Worm (Caenorhabditis elegans) whole organism, L4 larva: Measurements from ENCODE around the gene F36F12.7.

Experiments used
- F10B5.3 ChIP-seq: sonication (generic microtip); optimal IDR thresholded peaks from 2 replicates; lab custom pipeline; 2016; ENCODE audit warnings: mild to moderate bottlenecking, missing genetic modification characterization, missing compliant biosample characterization
- F37D6.2 ChIP-seq: sonication (generic microtip); optimal IDR thresholded peaks from 2 replicates; lab custom pipeline; 2016; ENCODE audit warnings: mild to moderate bottlenecking, missing genetic modification characterization, missing compliant biosample characterization
- F44E2.7 ChIP-seq: fragments of 200-800 bp; sonication (Bioruptor generic); IDR thresholded peaks from 2 replicates; pipeline ENCODE4 v2.1.2; 2022; ENCODE audit warnings: missing genetic modification characterization, missing compliant biosample characterization
- F49E8.2 ChIP-seq: sonication (generic microtip); optimal IDR thresholded peaks from 2 replicates; lab custom pipeline; 2016; ENCODE audit warnings: missing compliant biosample characterization, mild to moderate bottlenecking, missing genetic modification characterization, borderline replicate concordance
- R02D3.7 ChIP-seq: fragments of 150-350 bp; sonication (generic microtip); optimal IDR thresholded peaks from 3 replicates; lab custom pipeline; 2014; ENCODE audit warnings: missing biosample characterization, missing genetic modification characterization
- T26A8.4 ChIP-seq: fragments of 200-800 bp; sonication (Bioruptor generic); IDR thresholded peaks from 2 replicates; pipeline ENCODE4 v1.3.6; 2022; ENCODE audit warnings: missing genetic modification characterization, missing compliant biosample characterization
- Y48G9A.11 ChIP-seq: fragments of 200-800 bp; sonication (Bioruptor generic); IDR thresholded peaks from 2 replicates; pipeline ENCODE4 v1.3.6; 2022; ENCODE audit warnings: missing genetic modification reagents, missing genetic modification characterization, missing compliant biosample characterization
- Y5F2A.4 ChIP-seq: fragments of 200-800 bp; sonication (Bioruptor generic); optimal IDR thresholded peaks from 2 replicates; lab custom pipeline; 2018; ENCODE audit warnings: mild to moderate bottlenecking, missing genetic modification characterization, missing compliant biosample characterization
- ZK337.2 ChIP-seq: fragments of 200-800 bp; sonication (Bioruptor generic); IDR thresholded peaks from 2 replicates; pipeline ENCODE4 v1.3.6; 2022; ENCODE audit warnings: missing genetic modification reagents, missing genetic modification characterization, missing compliant biosample characterization
- aha-1 ChIP-seq: fragments of 150-350 bp; peaks from one replicate; lab custom pipeline; 2014; ENCODE audit warnings: missing biosample characterization, missing genetic modification characterization
- aly-2 ChIP-seq: sonication (generic microtip); optimal IDR thresholded peaks from 2 replicates; lab custom pipeline; 2018; ENCODE audit warnings: missing biosample characterization, missing genetic modification characterization
- ama-1 ChIP-seq: fragments of 150-350 bp; optimal IDR thresholded peaks from 2 replicates; lab custom pipeline; 2014; ENCODE audit warnings: inconsistent platforms, mixed read lengths
- attf-4 ChIP-seq: sonication (generic microtip); optimal IDR thresholded peaks from 3 replicates; lab custom pipeline; 2017; ENCODE audit warnings: missing biosample characterization, missing genetic modification characterization
- ceh-28 ChIP-seq: fragments of 150-350 bp; optimal IDR thresholded peaks from 2 replicates; lab custom pipeline; 2014; ENCODE audit warnings: missing biosample characterization, missing genetic modification reagents, missing genetic modification characterization
- ces-1 ChIP-seq: fragments of 150-350 bp; sonication (generic microtip); optimal IDR thresholded peaks from 4 replicates; lab custom pipeline; 2014; ENCODE audit warnings: missing biosample characterization, missing genetic modification reagents, missing genetic modification characterization
- cey-2 ChIP-seq: sonication (generic microtip); optimal IDR thresholded peaks from 3 replicates; lab custom pipeline; 2017; ENCODE audit warnings: missing genetic modification characterization, mild to moderate bottlenecking, missing compliant biosample characterization, antibody characterized with exemption, borderline replicate concordance; ENCODE audit not compliant: insufficient read depth
- ctbp-1 ChIP-seq: fragments of 200-800 bp; sonication (Bioruptor generic); IDR thresholded peaks from 2 replicates; pipeline ENCODE4 v1.3.6; 2022; ENCODE audit warnings: missing genetic modification reagents, missing genetic modification characterization, missing compliant biosample characterization
- daf-12 ChIP-seq: fragments of 150-350 bp; optimal IDR thresholded peaks from 2 replicates; lab custom pipeline; 2014; ENCODE audit warnings: missing biosample characterization, missing genetic modification reagents, missing genetic modification characterization
- daf-16 ChIP-seq, 3 experiments: sonication (generic microtip); optimal IDR thresholded peaks; 2 replicates each; lab custom pipeline; 2016 to 2017; ENCODE audit warnings: missing genetic modification characterization in 3 of 3, missing genetic modification reagents in 3 of 3, mild to moderate bottlenecking in 2 of 3, missing compliant biosample characterization in 2 of 3, missing biosample characterization in 1 of 3, moderate library complexity in 1 of 3
- dmd-6 ChIP-seq: fragments of 200-800 bp; sonication (Bioruptor generic); IDR thresholded peaks from 2 replicates; pipeline ENCODE4 v1.3.6; 2022; ENCODE audit warnings: missing genetic modification reagents, missing genetic modification characterization, missing compliant biosample characterization
- dmd-9 ChIP-seq: fragments of 200-800 bp; sonication (Bioruptor generic); IDR thresholded peaks from 2 replicates; pipeline ENCODE4 v1.3.6; 2022; ENCODE audit warnings: missing genetic modification reagents, missing genetic modification characterization, missing compliant biosample characterization
- gei-8 ChIP-seq: fragments of 200-800 bp; sonication (Bioruptor generic); optimal IDR thresholded peaks from 2 replicates; lab custom pipeline; 2018; ENCODE audit warnings: mild to moderate bottlenecking, missing genetic modification characterization, missing compliant biosample characterization
- hif-1 ChIP-seq, 2 experiments: sonication (generic microtip); optimal IDR thresholded peaks; 2 replicates each; lab custom pipeline; 2016 to 2017; ENCODE audit warnings: missing compliant biosample characterization in 2 of 2, missing genetic modification characterization in 2 of 2, missing genetic modification reagents in 2 of 2, missing genotype in 2 of 2, mild to moderate bottlenecking in 1 of 2
- lim-7 ChIP-seq: fragments of 200-800 bp; sonication (Bioruptor generic); IDR thresholded peaks from 2 replicates; pipeline ENCODE4 v1.3.6; 2022; ENCODE audit warnings: missing genetic modification characterization, missing compliant biosample characterization
- lin-13 ChIP-seq: fragments of 150-350 bp; optimal IDR thresholded peaks from 2 replicates; lab custom pipeline; 2014; ENCODE audit warnings: missing biosample characterization, missing genetic modification reagents, missing genetic modification characterization
- lin-29 ChIP-seq: fragments of 200-800 bp; sonication (Bioruptor generic); IDR thresholded peaks from 2 replicates; pipeline ENCODE4 v1.3.6; 2022; ENCODE audit warnings: missing genetic modification reagents, missing genetic modification characterization, missing compliant biosample characterization
- lsy-2 ChIP-seq, 2 experiments: fragments of 150-350 bp in 1 of 2; sonication (generic microtip) in 1 of 2; optimal IDR thresholded peaks; 2 replicates each; lab custom pipeline; 2014 to 2017; ENCODE audit warnings: missing biosample characterization in 2 of 2, missing genetic modification characterization in 2 of 2
- madf-5 ChIP-seq, 2 experiments: fragments of 200-800 bp; sonication (Bioruptor generic); IDR thresholded peaks; 2 replicates each; pipeline ENCODE4 v1.3.6; 2022; ENCODE audit warnings: missing compliant biosample characterization in 2 of 2, missing genetic modification characterization in 2 of 2
- mdl-1 ChIP-seq, 2 experiments: fragments of 150-350 bp in 1 of 2; sonication (generic microtip) in 1 of 2; optimal IDR thresholded peaks; 2 replicates each; lab custom pipeline; 2014 to 2017; ENCODE audit warnings: missing biosample characterization in 2 of 2, missing genetic modification characterization in 2 of 2
- mdt-29 ChIP-seq: fragments of 200-800 bp; sonication (Bioruptor generic); IDR thresholded peaks from 2 replicates; pipeline ENCODE4 v1.3.6; 2022; ENCODE audit warnings: missing genetic modification reagents, missing genetic modification characterization, missing compliant biosample characterization
- mes-2 ChIP-seq: sonication (generic microtip); optimal IDR thresholded peaks from 2 replicates; lab custom pipeline; 2016; ENCODE audit warnings: missing genotype, mild to moderate bottlenecking, missing genetic modification characterization, missing compliant biosample characterization; ENCODE audit not compliant: poor library complexity, severe bottlenecking
- mxl-3 ChIP-seq: fragments of 200-800 bp; sonication (Bioruptor generic); optimal IDR thresholded peaks from 2 replicates; lab custom pipeline; 2018; ENCODE audit warnings: mild to moderate bottlenecking, missing genetic modification characterization, missing compliant biosample characterization
- nhr-10 ChIP-seq: fragments of 150-350 bp; optimal IDR thresholded peaks from 2 replicates; lab custom pipeline; 2014; ENCODE audit warnings: missing biosample characterization, missing genetic modification characterization
- nhr-11 ChIP-seq: fragments of 150-350 bp; optimal IDR thresholded peaks from 2 replicates; lab custom pipeline; 2014; ENCODE audit warnings: missing biosample characterization, missing genetic modification characterization
- nhr-28 ChIP-seq: fragments of 150-350 bp; optimal IDR thresholded peaks from 2 replicates; lab custom pipeline; 2014; ENCODE audit warnings: missing biosample characterization, missing genetic modification characterization
- nhr-41 ChIP-seq: fragments of 200-800 bp; sonication (Bioruptor generic); IDR thresholded peaks from 2 replicates; pipeline ENCODE4 v1.3.6; 2022; ENCODE audit warnings: missing genetic modification reagents, missing genetic modification characterization, missing compliant biosample characterization
- nhr-42 ChIP-seq: fragments of 200-800 bp; sonication (Bioruptor generic); IDR thresholded peaks from 2 replicates; pipeline ENCODE4 v1.3.6; 2022; ENCODE audit warnings: missing genetic modification characterization, missing compliant biosample characterization
- nhr-6 ChIP-seq: fragments of 150-350 bp; optimal IDR thresholded peaks from 2 replicates; lab custom pipeline; 2014; ENCODE audit warnings: missing biosample characterization, missing genetic modification characterization
- nhr-76 ChIP-seq: fragments of 150-350 bp; optimal IDR thresholded peaks from 2 replicates; lab custom pipeline; 2014; ENCODE audit warnings: missing biosample characterization, missing genetic modification characterization
- php-3 ChIP-seq: fragments of 200-800 bp; sonication (Bioruptor generic); IDR thresholded peaks from 2 replicates; pipeline ENCODE4 v1.3.6; 2022; ENCODE audit warnings: missing genetic modification reagents, missing genetic modification characterization, missing compliant biosample characterization
- skn-1 ChIP-seq: fragments of 150-350 bp; optimal IDR thresholded peaks from 2 replicates; lab custom pipeline; 2014; ENCODE audit warnings: missing biosample characterization, missing genetic modification characterization
- spr-1 ChIP-seq: sonication (generic microtip); optimal IDR thresholded peaks from 2 replicates; lab custom pipeline; 2016; ENCODE audit warnings: mild to moderate bottlenecking, missing genetic modification characterization, missing compliant biosample characterization
- spr-3 ChIP-seq: fragments of 200-800 bp; sonication (Bioruptor generic); optimal IDR thresholded peaks from 2 replicates; lab custom pipeline; 2018; ENCODE audit warnings: mild to moderate bottlenecking, missing genetic modification characterization, missing compliant biosample characterization
- tra-1 ChIP-seq: fragments of 200-800 bp; sonication (Bioruptor generic); IDR thresholded peaks from 2 replicates; pipeline ENCODE4 v1.3.6; 2022; ENCODE audit warnings: missing genetic modification reagents, missing genetic modification characterization, missing compliant biosample characterization
- unc-130 ChIP-seq: sonication (generic microtip); optimal IDR thresholded peaks from 2 replicates; lab custom pipeline; 2016; ENCODE audit warnings: missing genetic modification reagents, missing genetic modification characterization, missing compliant biosample characterization
- vab-7 ChIP-seq: fragments of 200-800 bp; sonication (Bioruptor generic); IDR thresholded peaks from 2 replicates; pipeline ENCODE4 v1.3.6; 2022; ENCODE audit warnings: missing genetic modification reagents, missing genetic modification characterization, missing compliant biosample characterization
- zfp-2 ChIP-seq: sonication (generic microtip); optimal IDR thresholded peaks from 2 replicates; lab custom pipeline; 2016; ENCODE audit warnings: mild to moderate bottlenecking, missing genetic modification characterization, missing compliant biosample characterization
- zfp-3 ChIP-seq: fragments of 200-800 bp; sonication (Bioruptor generic); conservative IDR thresholded peaks from 2 replicates; pipeline ENCODE4 v1.3.6; 2022; ENCODE audit warnings: missing genetic modification reagents, missing genetic modification characterization, missing compliant biosample characterization
- zip-11 ChIP-seq: fragments of 200-800 bp; sonication (Bioruptor generic); IDR thresholded peaks from 2 replicates; pipeline ENCODE4 v1.3.6; 2022; ENCODE audit warnings: missing genetic modification characterization, missing compliant biosample characterization

F36F12.7 gene

DNA sequence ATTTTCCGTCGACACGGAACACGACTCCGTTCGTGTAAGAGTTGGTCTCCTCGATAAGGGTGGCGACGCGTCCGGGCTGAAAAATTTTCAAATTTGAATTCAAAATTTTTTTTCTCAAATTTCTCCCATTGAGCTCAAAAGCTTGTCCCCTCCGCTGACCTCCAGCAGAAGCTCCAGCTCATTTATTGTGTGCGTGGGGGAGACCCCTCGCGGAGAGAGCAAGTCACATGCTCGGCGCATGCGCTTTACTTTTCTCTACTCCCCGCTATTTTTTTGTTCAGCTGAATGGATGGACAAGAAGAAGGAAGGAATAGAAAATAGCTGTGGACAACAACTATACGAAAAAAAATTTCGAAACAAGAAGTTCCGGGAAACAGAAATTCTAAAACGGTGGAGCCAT lies 34.4 kb downstream of the F36F12.7 start (continued):
- TF ChIP-seq Y5F2A.4 (GFP tag; lab: Kevin White, UChicago) (no peak), nhr-6 (tag; lab: Kevin White, UChicago) (no peak), madf-5 (GFP tag; IDR thresholded peaks at IDR 0.05; lab: Robert Waterston, UW) (no peak), gei-8 (GFP tag; lab: Kevin White, UChicago) (no peak), T26A8.4 (GFP tag; lab: Robert Waterston, UW) (no peak), unc-130 (no peak), mdl-1 (tag; optimal IDR thresholded peaks at IDR 0.05; lab: Kevin White, UChicago) (peak; percentile 71 to 93), lin-29 (GFP tag; lab: Robert Waterston, UW) (no peak), aly-2 (tag; lab: Kevin White, UChicago) (no peak), hif-1 (tag; optimal IDR thresholded peaks at IDR 0.05; lab: Kevin White, UChicago) (peak in 1 of 2 experiments; percentile 76), nhr-42 (no peak), cey-2 (no peak), F10B5.3 (no peak), zfp-2 (no peak), ama-1 (lab: Kevin White, UChicago) (no peak), skn-1 (tag; lab: Kevin White, UChicago) (no peak), nhr-41 (no peak), daf-12 (tag; lab: Kevin White, UChicago) (no peak), vab-7 (GFP tag; lab: Robert Waterston, UW) (no peak)

DNA sequence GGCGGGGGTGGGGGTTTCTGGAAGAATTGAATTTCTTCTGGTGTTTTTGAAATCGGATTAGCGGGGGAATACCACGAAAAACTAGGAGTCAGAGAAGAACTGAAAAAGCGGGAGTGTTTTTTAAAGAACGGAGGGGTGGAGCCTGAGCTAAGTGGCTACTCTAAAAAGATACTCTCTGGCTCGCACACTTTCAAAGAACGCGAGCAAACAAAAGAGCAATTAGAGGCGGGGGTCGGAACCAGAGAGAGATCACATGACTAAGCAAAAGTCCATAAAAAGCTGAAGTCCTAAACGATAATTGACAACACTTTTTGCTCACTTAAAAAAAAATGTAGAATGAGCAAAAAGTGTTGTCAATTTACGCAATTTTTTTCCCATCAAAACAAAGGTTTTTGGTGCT lies 35.2 kb downstream of the F36F12.7 start:
- TF ChIP-seq mxl-3 (GFP tag; lab: Kevin White, UChicago) (no peak), dmd-6 (GFP tag; lab: Robert Waterston, UW) (no peak), R02D3.7 (tag; lab: Kevin White, UChicago) (no peak), nhr-11 (tag; lab: Kevin White, UChicago) (no peak), ZK337.2 (no peak), T26A8.4 (GFP tag; lab: Robert Waterston, UW) (no peak), mdt-29 (no peak), hif-1 (tag; optimal IDR thresholded peaks at IDR 0.05; lab: Kevin White, UChicago) (no peak), php-3 (GFP tag; lab: Robert Waterston, UW) (no peak), Y48G9A.11 (GFP tag; lab: Robert Waterston, UW) (0 out of 2 replicates have a peak, but pooled peaks have one; percentile 39), ceh-28 (tag; lab: Kevin White, UChicago) (no peak), dmd-9 (no peak), lsy-2 (tag; optimal IDR thresholded peaks at IDR 0.05; lab: Kevin White, UChicago) (peak in 1 of 2 experiments; percentile 26), nhr-10 (tag; lab: Kevin White, UChicago) (no peak), tra-1 (GFP tag; lab: Robert Waterston, UW) (no peak), F49E8.2 (tag; lab: Kevin White, UChicago) (no peak), ctbp-1 (GFP tag; lab: Robert Waterston, UW) (no peak), aly-2 (tag; lab: Kevin White, UChicago) (no peak), vab-7 (GFP tag; lab: Robert Waterston, UW) (no peak), attf-4 (tag; lab: Kevin White, UChicago) (no peak), daf-16 (GFP tag; optimal IDR thresholded peaks at IDR 0.05; lab: Kevin White, UChicago) (no peak), daf-16 (tag; optimal IDR thresholded peaks at IDR 0.05; lab: Kevin White, UChicago) (no peak), Y5F2A.4 (GFP tag; lab: Kevin White, UChicago) (no peak), zip-11 (GFP tag; lab: Robert Waterston, UW) (no peak), nhr-76 (tag; lab: Kevin White, UChicago) (no peak), gei-8 (GFP tag; lab: Kevin White, UChicago) (no peak), nhr-41 (no peak), F37D6.2 (tag; lab: Kevin White, UChicago) (no peak), lin-13 (GFP tag; lab: Kevin White, UChicago) (no peak), spr-3 (GFP tag; lab: Kevin White, UChicago) (no peak), spr-1 (no peak), lim-7 (GFP tag; lab: Robert Waterston, UW) (0 out of 2 replicates have a peak, but pooled peaks have one; percentile 47), ces-1 (no peak), aha-1 (tag; lab: Kevin White, UChicago) (peak; percentile 78), nhr-28 (tag; lab: Kevin White, UChicago) (no peak), ama-1 (lab: Kevin White, UChicago) (no peak), mes-2 (tag; lab: Kevin White, UChicago) (no peak), zfp-3 (GFP tag; lab: Robert Waterston, UW) (no peak), F44E2.7 (no peak), lin-29 (GFP tag; lab: Robert Waterston, UW) (no peak), skn-1 (tag; lab: Kevin White, UChicago) (no peak)
